Fruit fly (Drosophila melanogaster) whole organism, wandering third instar larva: ENCODE data around the gene CG11109.

ENCODE experiments used
- Abd-B ChIP-seq: fragments of >200 bp; optimal IDR thresholded peaks from 2 replicates; lab custom pipeline; 2017; ENCODE audit warnings: missing biosample characterization, missing genetic modification characterization
- sage ChIP-seq: fragments of 200-800 bp; sonication (Bioruptor generic); optimal IDR thresholded peaks from 2 replicates; lab custom pipeline; 2016; ENCODE audit warnings: missing biosample characterization, mild to moderate bottlenecking, missing genetic modification characterization

dm6 chr3L:22877934-22878333 lies 5.9 kb downstream of the CG11109 start:
- TF ChIP-seq sage (no peak), Abd-B (GFP tag; lab: Kevin White, UChicago) (no peak)
